Fruit fly (Drosophila melanogaster) whole organism, embryonic: Measurements from ENCODE around the gene CG4896.

Source experiments
- Asciz ChIP-seq: fragments of 200-800 bp; sonication (Bioruptor generic); optimal IDR thresholded peaks from 2 replicates; lab custom pipeline; 2017; ENCODE audit warnings: missing biosample characterization, mild to moderate bottlenecking, missing genetic modification characterization, missing genetic modification reagents
- Atf3 ChIP-seq: fragments of 200-800 bp; sonication (Bioruptor generic); optimal IDR thresholded peaks from 3 replicates; lab custom pipeline; 2016; ENCODE audit warnings: missing biosample characterization, missing genetic modification characterization
- B-H1 ChIP-seq: fragments of 200-800 bp; sonication (Bioruptor generic); IDR thresholded peaks from 3 replicates; pipeline ENCODE4 v1.3.6; 2022; ENCODE audit warnings: missing biosample characterization, missing genetic modification characterization
- CG1024 ChIP-seq: fragments of 200-800 bp; sonication (Bioruptor generic); IDR thresholded peaks from 2 replicates; pipeline ENCODE4 v1.3.6; 2022; ENCODE audit warnings: missing biosample characterization, missing genetic modification characterization
- CG10267 ChIP-seq: fragments of 200-800 bp; sonication (Bioruptor generic); optimal IDR thresholded peaks from 2 replicates; lab custom pipeline; 2018; ENCODE audit warnings: missing biosample characterization, mild to moderate bottlenecking, missing genetic modification characterization, moderate library complexity
- CG12769 ChIP-seq: fragments of 200-800 bp; sonication (Bioruptor generic); optimal IDR thresholded peaks from 2 replicates; lab custom pipeline; 2019; ENCODE audit warnings: missing biosample characterization, mild to moderate bottlenecking, missing genetic modification characterization, moderate library complexity
- CG13424 ChIP-seq: fragments of 200-800 bp; sonication (Bioruptor generic); optimal IDR thresholded peaks from 2 replicates; lab custom pipeline; 2019; ENCODE audit warnings: missing biosample characterization, mild to moderate bottlenecking, missing genetic modification characterization, moderate library complexity
- CG14860 ChIP-seq: fragments of 200-800 bp; sonication (Bioruptor generic); IDR thresholded peaks from 3 replicates; pipeline ENCODE4 v1.3.6; 2022; ENCODE audit warnings: missing biosample characterization, missing genetic modification characterization; ENCODE audit not compliant: partially characterized antibody
- CG16779 ChIP-seq: fragments of 200-800 bp; sonication (Bioruptor generic); IDR thresholded peaks from 2 replicates; pipeline ENCODE4 v1.3.6; 2022; ENCODE audit warnings: missing biosample characterization, missing genetic modification characterization
- CG16815 ChIP-seq: fragments of 200-800 bp; sonication (Bioruptor generic); optimal IDR thresholded peaks from 3 replicates; lab custom pipeline; 2017; ENCODE audit warnings: missing biosample characterization, mild to moderate bottlenecking, missing genetic modification characterization
- CG16863 ChIP-seq: fragments of 200-800 bp; sonication (Bioruptor generic); optimal IDR thresholded peaks from 3 replicates; lab custom pipeline; 2016; ENCODE audit warnings: missing biosample characterization, missing genetic modification characterization
- CG3281 ChIP-seq: fragments of 200-800 bp; sonication (Bioruptor generic); optimal IDR thresholded peaks from 3 replicates; lab custom pipeline; 2017; ENCODE audit warnings: missing biosample characterization, mild to moderate bottlenecking, missing genetic modification characterization
- CG4360 ChIP-seq: fragments of 200-800 bp; sonication (Bioruptor generic); IDR thresholded peaks from 2 replicates; pipeline ENCODE4 v1.3.6; 2022; ENCODE audit warnings: missing biosample characterization, missing genetic modification characterization
- CG7556 ChIP-seq: fragments of 200-800 bp; sonication (Bioruptor generic); optimal IDR thresholded peaks from 2 replicates; lab custom pipeline; 2017; ENCODE audit warnings: missing biosample characterization, mild to moderate bottlenecking, missing genetic modification characterization
- CG9609 ChIP-seq: fragments of 200-800 bp; sonication (Bioruptor generic); optimal IDR thresholded peaks from 3 replicates; lab custom pipeline; 2016; ENCODE audit warnings: missing biosample characterization, missing genetic modification characterization
- CG9727 ChIP-seq: fragments of 200-800 bp; sonication (Bioruptor generic); optimal IDR thresholded peaks from 3 replicates; lab custom pipeline; 2017; ENCODE audit warnings: missing biosample characterization, mild to moderate bottlenecking, missing genetic modification characterization
- D19B ChIP-seq: fragments of 200-800 bp; sonication (Bioruptor generic); optimal IDR thresholded peaks from 2 replicates; lab custom pipeline; 2017; ENCODE audit warnings: missing biosample characterization, mild to moderate bottlenecking, missing genetic modification characterization
- Dfd ChIP-seq, 2 experiments: fragments of >200 bp; optimal IDR thresholded peaks; 2 replicates each; lab custom pipeline; 2017; ENCODE audit warnings: missing biosample characterization in 2 of 2, missing genetic modification characterization in 2 of 2
- E2f2 ChIP-seq: fragments of 200-800 bp; sonication (Bioruptor generic); IDR thresholded peaks from 2 replicates; pipeline ENCODE4 v1.3.6; 2022; ENCODE audit warnings: missing biosample characterization, missing genetic modification characterization
- Fer1 ChIP-seq: fragments of 200-800 bp; sonication (Bioruptor generic); optimal IDR thresholded peaks from 2 replicates; lab custom pipeline; 2017; ENCODE audit warnings: missing biosample characterization, mild to moderate bottlenecking, missing genetic modification characterization
- HLH4C ChIP-seq: fragments of 200-800 bp; sonication (Bioruptor generic); IDR thresholded peaks from 3 replicates; pipeline ENCODE4 v1.3.6; 2022; ENCODE audit warnings: missing biosample characterization, missing genetic modification characterization; ENCODE audit not compliant: partially characterized antibody
- HLH54F ChIP-seq: fragments of 200-800 bp; sonication (Bioruptor generic); optimal IDR thresholded peaks from 3 replicates; lab custom pipeline; 2016; ENCODE audit warnings: missing biosample characterization, missing genetic modification characterization
- Hr51 ChIP-seq, 2 experiments: fragments of 200-800 bp; sonication (Bioruptor generic); optimal IDR thresholded peaks; 2 replicates in 1 of 2; 3 replicates in 1 of 2; lab custom pipeline; 2016 to 2018; ENCODE audit warnings: missing biosample characterization in 2 of 2, missing genetic modification characterization in 2 of 2, mild to moderate bottlenecking in 1 of 2, moderate library complexity in 1 of 2
- Kr ChIP-seq: fragments of 200-800 bp; sonication (Bioruptor generic); optimal IDR thresholded peaks from 2 replicates; lab custom pipeline; 2017; ENCODE audit warnings: missing biosample characterization, mild to moderate bottlenecking, missing genetic modification characterization
- Myb ChIP-seq: fragments of 200-800 bp; sonication (Bioruptor generic); optimal IDR thresholded peaks from 2 replicates; lab custom pipeline; 2016; ENCODE audit warnings: missing biosample characterization, missing genetic modification characterization
- Oli ChIP-seq: fragments of 200-800 bp; sonication (Bioruptor generic); optimal IDR thresholded peaks from 2 replicates; lab custom pipeline; 2018; ENCODE audit warnings: missing biosample characterization, mild to moderate bottlenecking, missing genetic modification characterization, moderate library complexity
- Optix ChIP-seq: fragments of 200-800 bp; sonication (Bioruptor generic); IDR thresholded peaks from 3 replicates; pipeline ENCODE4 v1.3.6; 2022; ENCODE audit warnings: missing biosample characterization, missing genetic modification characterization
- YL-1 ChIP-seq: fragments of 200-800 bp; sonication (Bioruptor generic); optimal IDR thresholded peaks from 3 replicates; lab custom pipeline; 2017; ENCODE audit warnings: missing biosample characterization, mild to moderate bottlenecking, missing genetic modification characterization
- ap ChIP-seq: fragments of 200-800 bp; sonication (Bioruptor generic); IDR thresholded peaks from 2 replicates; pipeline ENCODE4 v1.3.6; 2022; ENCODE audit warnings: missing biosample characterization, missing genetic modification characterization
- cad ChIP-seq: fragments of >200 bp; optimal IDR thresholded peaks from 2 replicates; lab custom pipeline; 2017; ENCODE audit warnings: missing biosample characterization, missing genetic modification characterization
- cas ChIP-seq: fragments of 200-800 bp; sonication (Bioruptor generic); IDR thresholded peaks from 2 replicates; pipeline ENCODE4 v1.3.6; 2022; ENCODE audit warnings: missing biosample characterization, missing genetic modification characterization
- fd3F ChIP-seq: fragments of 200-800 bp; sonication (Bioruptor generic); optimal IDR thresholded peaks from 2 replicates; lab custom pipeline; 2018; ENCODE audit warnings: missing biosample characterization, mild to moderate bottlenecking, missing genetic modification characterization, moderate library complexity
- fd64A ChIP-seq: fragments of 200-800 bp; sonication (Bioruptor generic); optimal IDR thresholded peaks from 3 replicates; lab custom pipeline; 2018; ENCODE audit warnings: missing biosample characterization, mild to moderate bottlenecking, missing genetic modification characterization
- fd96Cb ChIP-seq: fragments of 200-800 bp; sonication (Bioruptor generic); optimal IDR thresholded peaks from 2 replicates; lab custom pipeline; 2018; ENCODE audit warnings: missing biosample characterization, mild to moderate bottlenecking, missing genetic modification characterization, moderate library complexity
- hkb ChIP-seq, 2 experiments: fragments of 200-800 bp in 1 of 2; fragments of >200 bp in 1 of 2; sonication (Bioruptor generic) in 1 of 2; IDR thresholded peaks in 1 of 2; optimal IDR thresholded peaks in 1 of 2; 2 replicates each; pipeline versions ENCODE4 v1.3.6 to Lab custom; 2017 to 2022; ENCODE audit warnings: missing biosample characterization in 1 of 2, missing genetic modification characterization in 1 of 2
- ind ChIP-seq: fragments of 200-800 bp; sonication (Bioruptor generic); optimal IDR thresholded peaks from 3 replicates; lab custom pipeline; 2016; ENCODE audit warnings: missing biosample characterization, missing genetic modification characterization
- inv ChIP-seq: fragments of 200-800 bp; sonication (Bioruptor generic); IDR thresholded peaks from 2 replicates; pipeline ENCODE4 v1.3.6; 2022; ENCODE audit warnings: missing biosample characterization, missing genetic modification characterization; ENCODE audit not compliant: partially characterized antibody
- lilli ChIP-seq: fragments of 200-800 bp; sonication (Bioruptor generic); optimal IDR thresholded peaks from 3 replicates; lab custom pipeline; 2016; ENCODE audit warnings: missing biosample characterization, missing genetic modification characterization
- lola ChIP-seq, 3 experiments: fragments of >200 bp in 2 of 3; fragments of 200-800 bp in 1 of 3; sonication (Bioruptor generic) in 1 of 3; optimal IDR thresholded peaks; 2 replicates each; lab custom pipeline; 2017 to 2019; ENCODE audit warnings: missing biosample characterization in 3 of 3, missing genetic modification characterization in 3 of 3, mild to moderate bottlenecking in 1 of 3, moderate library complexity in 1 of 3
- nau ChIP-seq: fragments of 200-800 bp; sonication (Bioruptor generic); optimal IDR thresholded peaks from 3 replicates; lab custom pipeline; 2017; ENCODE audit warnings: missing biosample characterization, mild to moderate bottlenecking, missing genetic modification characterization, missing genetic modification reagents
- nerfin-1 ChIP-seq: fragments of 200-800 bp; sonication (Bioruptor generic); optimal IDR thresholded peaks from 3 replicates; lab custom pipeline; 2019; ENCODE audit warnings: missing biosample characterization, mild to moderate bottlenecking, missing genetic modification characterization, moderate library complexity
- peb ChIP-seq: fragments of 200-800 bp; sonication (Bioruptor generic); IDR thresholded peaks from 2 replicates; pipeline ENCODE4 v1.3.6; 2022; ENCODE audit warnings: missing biosample characterization, missing genetic modification characterization
- pfk ChIP-seq: fragments of 200-800 bp; sonication (Bioruptor generic); optimal IDR thresholded peaks from 2 replicates; lab custom pipeline; 2018; ENCODE audit warnings: missing biosample characterization, mild to moderate bottlenecking, missing genetic modification characterization, moderate library complexity
- rib ChIP-seq: fragments of 200-800 bp; sonication (Bioruptor generic); IDR thresholded peaks from 2 replicates; pipeline ENCODE4 v1.3.6; 2022; ENCODE audit warnings: missing biosample characterization, missing genetic modification characterization
- sim ChIP-seq: fragments of 200-800 bp; sonication (Bioruptor generic); IDR thresholded peaks from 2 replicates; pipeline ENCODE4 v1.3.6; 2022; ENCODE audit warnings: missing biosample characterization, missing genetic modification characterization
- sqz ChIP-seq: fragments of 200-800 bp; sonication (Bioruptor generic); optimal IDR thresholded peaks from 3 replicates; lab custom pipeline; 2018; ENCODE audit warnings: missing biosample characterization, mild to moderate bottlenecking, missing genetic modification characterization

CG4896 gene

DNA sequence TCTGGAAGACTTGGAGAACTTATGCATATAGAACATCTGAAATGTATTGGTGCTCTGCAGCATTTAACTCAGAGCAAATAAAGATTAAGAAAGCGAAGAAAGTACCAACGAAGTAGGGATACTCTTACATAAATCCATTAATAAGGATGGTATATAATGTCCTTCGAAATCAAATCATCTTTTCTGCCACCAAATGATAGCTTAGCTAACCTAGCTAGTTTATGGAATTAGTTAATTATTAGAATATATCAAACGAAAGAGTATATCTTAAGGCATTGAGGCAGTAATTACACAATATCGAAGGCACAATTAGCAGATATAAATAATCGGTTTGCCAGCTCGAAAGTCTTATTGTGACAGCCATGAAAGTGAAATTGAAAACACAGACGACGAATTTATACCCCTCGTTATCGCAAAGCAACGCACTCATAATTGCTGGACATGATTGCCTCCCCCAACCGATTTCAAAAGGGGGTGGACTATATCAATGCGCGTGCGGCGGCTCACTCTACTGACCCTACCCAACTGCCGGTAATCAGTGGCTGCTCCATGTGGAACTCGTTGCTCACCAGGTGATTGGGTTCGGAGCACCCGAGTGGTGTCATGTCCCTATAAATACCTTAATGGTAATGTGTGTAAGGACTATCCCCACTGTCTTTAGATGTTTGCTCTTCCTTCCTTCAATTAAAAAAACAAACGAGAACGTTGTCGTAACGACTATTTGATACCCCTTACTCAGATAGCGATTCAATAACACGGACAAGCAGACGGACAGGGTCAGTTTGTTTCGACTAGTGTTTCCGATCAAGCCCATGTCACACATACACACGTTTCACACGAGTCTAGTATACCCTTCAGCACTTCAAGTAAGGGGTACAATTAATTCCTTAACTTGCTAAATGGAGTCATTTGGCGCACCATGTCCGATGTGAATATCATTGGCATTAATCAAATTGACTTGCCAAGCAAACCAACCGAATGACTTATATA, 32.8 kb upstream of the CG4896 start (continued):
- no peak for TF ChIP-seq nau (GFP tag; lab: Kevin White, UChicago)
- no peak for TF ChIP-seq Dfd (GFP tag; optimal IDR thresholded peaks at IDR 0.05; lab: Kevin White, UChicago)
- TF ChIP-seq fd64A = peak; percentile 12
- TF ChIP-seq CG12769 = peak; percentile 79
- no peak for TF ChIP-seq CG16779 (GFP tag; lab: Robert Waterston, UW)
- TF ChIP-seq ap (GFP tag; lab: Robert Waterston, UW) = 0 out of 2 replicates have a peak, but pooled peaks have one; percentile 8
- TF ChIP-seq CG4360 (GFP tag; lab: Robert Waterston, UW) = no peak
- no peak for TF ChIP-seq peb
- TF ChIP-seq hkb (optimal IDR thresholded peaks at IDR 0.05; lab: Kevin White, UChicago) = no peak
- TF ChIP-seq hkb (GFP tag; IDR thresholded peaks at IDR 0.05; lab: Robert Waterston, UW) = peak; percentile 56
- peak in 1 of 3 experiments; percentile 31 for TF ChIP-seq lola (GFP tag; optimal IDR thresholded peaks at IDR 0.05; lab: Kevin White, UChicago)
- no peak for TF ChIP-seq B-H1 (GFP tag; lab: Robert Waterston, UW)
- TF ChIP-seq inv (GFP tag; lab: Robert Waterston, UW) = no peak
- TF ChIP-seq D19B (GFP tag; lab: Kevin White, UChicago) = peak; percentile 69
- no peak for TF ChIP-seq cad (GFP tag; lab: Kevin White, UChicago)
- peak; percentile 31 for TF ChIP-seq CG9727 (GFP tag; lab: Kevin White, UChicago)
- peak; percentile 26 for TF ChIP-seq CG16863
- no peak for TF ChIP-seq HLH4C (GFP tag; lab: Robert Waterston, UW)
- peak; percentile 29; the same call in 1 of the 2 replicates for TF ChIP-seq sim
- peak; percentile 47 for TF ChIP-seq Fer1
- no peak for TF ChIP-seq Kr (GFP tag; lab: Kevin White, UChicago)
- TF ChIP-seq HLH54F = no peak
- peak; percentile 31; the same call in 1 of the 2 replicates for TF ChIP-seq cas (GFP tag; lab: Robert Waterston, UW)
- TF ChIP-seq CG9609 = peak; percentile 37
- TF ChIP-seq Optix (GFP tag; lab: Robert Waterston, UW) = 0 out of 3 replicates have a peak, but pooled peaks have one; percentile 43
- TF ChIP-seq CG7556 (GFP tag; lab: Kevin White, UChicago) = peak; percentile 28
- TF ChIP-seq rib (GFP tag; lab: Robert Waterston, UW) = 0 out of 2 replicates have a peak, but pooled peaks have one; percentile 31
- no peak for TF ChIP-seq sqz (GFP tag; lab: Kevin White, UChicago)
- TF ChIP-seq CG10267 (tag; lab: Kevin White, UChicago) = peak; percentile 32
- TF ChIP-seq Hr51 (GFP tag; optimal IDR thresholded peaks at IDR 0.05; lab: Kevin White, UChicago) = peak in 1 of 2 experiments; percentile 61
- TF ChIP-seq CG1024 = 0 out of 2 replicates have a peak, but pooled peaks have one; percentile 5
- peak; percentile 17 for TF ChIP-seq fd3F (GFP tag; lab: Kevin White, UChicago)
- TF ChIP-seq Atf3 (GFP tag; lab: Kevin White, UChicago) = no peak
- TF ChIP-seq YL-1 (GFP tag; lab: Kevin White, UChicago) = no peak
- no peak for TF ChIP-seq pfk (GFP tag; lab: Kevin White, UChicago)
- 0 out of 3 replicates have a peak, but pooled peaks have one; percentile 15 for TF ChIP-seq CG14860 (GFP tag; lab: Robert Waterston, UW)
- TF ChIP-seq CG16815 = peak; percentile 30
- TF ChIP-seq nerfin-1 (tag; lab: Kevin White, UChicago) = peak; percentile 11
- TF ChIP-seq Oli (tag; lab: Kevin White, UChicago) = peak; percentile 68
- peak; percentile 49 for TF ChIP-seq ind
- TF ChIP-seq CG13424 (tag; lab: Kevin White, UChicago) = peak; percentile 62
- TF ChIP-seq fd96Cb (tag; lab: Kevin White, UChicago) = peak; percentile 46
- TF ChIP-seq CG3281 (GFP tag; lab: Kevin White, UChicago) = peak; percentile 54
- TF ChIP-seq lilli (GFP tag; lab: Kevin White, UChicago) = peak; percentile 64
- TF ChIP-seq Asciz (GFP tag; lab: Kevin White, UChicago) = no peak
- TF ChIP-seq E2f2 (GFP tag; lab: Robert Waterston, UW) = no peak; the same call in 1 of the 2 replicates
- peak; percentile 5 for TF ChIP-seq Myb
